Worm (Caenorhabditis elegans): ENCODE measurements around the gene del-10.
A peak's percentile ranks its signal among the peaks of the same experiment; 100 is the strongest.

The del-10 gene

DNA sequence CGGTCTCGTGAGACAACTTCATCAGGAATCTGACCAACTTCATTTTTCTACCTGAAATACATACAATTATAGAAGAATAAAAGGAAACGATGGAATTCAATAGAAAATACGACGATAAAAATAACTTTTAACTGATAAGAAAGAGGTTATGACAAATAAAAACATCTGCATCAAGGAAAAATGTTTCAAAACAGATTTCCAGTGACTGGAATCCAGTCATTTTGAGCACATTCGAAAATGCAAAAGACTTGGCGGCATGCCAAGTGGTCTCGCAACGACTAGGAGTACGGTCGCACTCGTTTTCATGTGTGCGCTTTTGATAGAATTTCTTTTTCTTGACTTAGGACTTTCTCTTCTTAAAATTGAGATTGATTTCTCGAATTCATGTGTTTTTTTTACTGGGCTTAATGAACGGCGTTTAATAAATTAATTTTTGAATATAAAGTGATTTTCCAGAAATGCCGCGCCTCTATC is 7.8 kb upstream of the del-10 start, which contains the start of the genes snr-3 and rsp-5 (continued):
- TF ChIP-seq zag-1 (tag; optimal IDR thresholded peaks at IDR 0.05) (no peak), nhr-23 (tag; optimal IDR thresholded peaks at IDR 0.05) (no peak), lin-13 (GFP tag; optimal IDR thresholded peaks at IDR 0.05) (peak; percentile 79), ZK546.5 (tag; optimal IDR thresholded peaks at IDR 0.05) (peak; percentile 62), sem-4 (tag; optimal IDR thresholded peaks at IDR 0.05) (peak; percentile 48), sma-9 (GFP tag; optimal IDR thresholded peaks at IDR 0.05) (peak; percentile 78), sma-9 (tag; optimal IDR thresholded peaks at IDR 0.05) (no peak), nhr-21 (tag; optimal IDR thresholded peaks at IDR 0.05) (peak; percentile 64), mab-5 (tag; optimal IDR thresholded peaks at IDR 0.05) (peak; percentile 7), elt-1 (tag; optimal IDR thresholded peaks at IDR 0.05) (no peak), ztf-4 (tag; optimal IDR thresholded peaks at IDR 0.05) (no peak), lsy-2 (tag; optimal IDR thresholded peaks at IDR 0.05) (peak; percentile 96 to 99), fos-1 (tag; optimal IDR thresholded peaks at IDR 0.05) (peak; percentile 71), Y55F3AM.14 (GFP tag; optimal IDR thresholded peaks at IDR 0.05) (no peak), nhr-6 (tag; optimal IDR thresholded peaks at IDR 0.05) (peak; percentile 35), lin-39 (tag; optimal IDR thresholded peaks at IDR 0.05) (no peak)

ce11 chrII:6486344-6486743 is 4.4 kb upstream of the del-10 start:
- TF ChIP-seq F13H6.1 (tag; optimal IDR thresholded peaks at IDR 0.05) = peak; percentile 47
- peak; percentile 66 for TF ChIP-seq fos-1 (tag; optimal IDR thresholded peaks at IDR 0.05)
- TF ChIP-seq R02D3.7 (tag; optimal IDR thresholded peaks at IDR 0.05) = no peak
- TF ChIP-seq lsy-2 (tag; optimal IDR thresholded peaks at IDR 0.05) = peak in 1 of 2 experiments; percentile 51
- TF ChIP-seq sma-9 (GFP tag; optimal IDR thresholded peaks at IDR 0.05) = peak; percentile 47
- no peak for TF ChIP-seq sma-9 (tag; optimal IDR thresholded peaks at IDR 0.05)
- TF ChIP-seq crh-2 (tag; optimal IDR thresholded peaks at IDR 0.05) = peak; percentile 36
- no peak for TF ChIP-seq Y55F3AM.14 (GFP tag; optimal IDR thresholded peaks at IDR 0.05)
- TF ChIP-seq skn-1 (tag; optimal IDR thresholded peaks at IDR 0.05) = no peak
- TF ChIP-seq ZK546.5 (tag; optimal IDR thresholded peaks at IDR 0.05) = no peak
- no peak for TF ChIP-seq unc-62 (GFP tag; optimal IDR thresholded peaks at IDR 0.05)
- peak; percentile 67 for TF ChIP-seq mab-5 (tag; optimal IDR thresholded peaks at IDR 0.05)
- TF ChIP-seq nhr-129 (tag; optimal IDR thresholded peaks at IDR 0.05) = peak; percentile 12
- TF ChIP-seq peb-1 (tag; optimal IDR thresholded peaks at IDR 0.05) = no peak

ce11 chrII:6484876-6485526 is 3.1 kb upstream of the del-10 start, which contains the start of the genes lido-16 and plpp-1.2:
TSS of gene lido-16 (minus strand) at chrII:6484976.
TSS of gene plpp-1.2 (plus strand) at chrII:6485476.
- TF ChIP-seq ztf-11 (tag; optimal IDR thresholded peaks at IDR 0.05) = no peak
- TF ChIP-seq nhr-25 (tag; optimal IDR thresholded peaks at IDR 0.05) = no peak
- TF ChIP-seq aly-2 (tag; optimal IDR thresholded peaks at IDR 0.05) = no peak
- TF ChIP-seq mdl-1 (tag; optimal IDR thresholded peaks at IDR 0.05) = no peak
- no peak for TF ChIP-seq skn-1 (tag; optimal IDR thresholded peaks at IDR 0.05)
- TF ChIP-seq fos-1 (tag; optimal IDR thresholded peaks at IDR 0.05) = no peak
- TF ChIP-seq crh-2 (tag; optimal IDR thresholded peaks at IDR 0.05) = no peak
- TF ChIP-seq nhr-6 (tag; optimal IDR thresholded peaks at IDR 0.05) = no peak
- no peak for TF ChIP-seq peb-1 (tag; optimal IDR thresholded peaks at IDR 0.05)
- no peak for TF ChIP-seq lin-13 (GFP tag; optimal IDR thresholded peaks at IDR 0.05)
- TF ChIP-seq mbf-1 (tag; optimal IDR thresholded peaks at IDR 0.05) = no peak
- TF ChIP-seq unc-39 (tag; optimal IDR thresholded peaks at IDR 0.05) = no peak
- TF ChIP-seq nhr-237 (tag; optimal IDR thresholded peaks at IDR 0.05) = no peak
- TF ChIP-seq R02D3.7 (tag; optimal IDR thresholded peaks at IDR 0.05) = no peak
- TF ChIP-seq zag-1 (tag; optimal IDR thresholded peaks at IDR 0.05) = no peak
- no peak for TF ChIP-seq dmd-4 (tag; optimal IDR thresholded peaks at IDR 0.05)
- no peak for TF ChIP-seq nhr-12 (tag; optimal IDR thresholded peaks at IDR 0.05)
- no peak for TF ChIP-seq unc-62 (GFP tag; optimal IDR thresholded peaks at IDR 0.05)
- no peak for TF ChIP-seq gmeb-1 (tag; optimal IDR thresholded peaks at IDR 0.05)

ce11 chrII:6482762-6483161 is 837 bp upstream of the del-10 start:
- TF ChIP-seq sma-9 (GFP tag; optimal IDR thresholded peaks at IDR 0.05) = no peak
- no peak for TF ChIP-seq sma-9 (tag; optimal IDR thresholded peaks at IDR 0.05)
- TF ChIP-seq ztf-1 (GFP tag; conservative IDR thresholded peaks at IDR 0.05) = no peak
- TF ChIP-seq mdl-1 (tag; optimal IDR thresholded peaks at IDR 0.05) = no peak

DNA sequence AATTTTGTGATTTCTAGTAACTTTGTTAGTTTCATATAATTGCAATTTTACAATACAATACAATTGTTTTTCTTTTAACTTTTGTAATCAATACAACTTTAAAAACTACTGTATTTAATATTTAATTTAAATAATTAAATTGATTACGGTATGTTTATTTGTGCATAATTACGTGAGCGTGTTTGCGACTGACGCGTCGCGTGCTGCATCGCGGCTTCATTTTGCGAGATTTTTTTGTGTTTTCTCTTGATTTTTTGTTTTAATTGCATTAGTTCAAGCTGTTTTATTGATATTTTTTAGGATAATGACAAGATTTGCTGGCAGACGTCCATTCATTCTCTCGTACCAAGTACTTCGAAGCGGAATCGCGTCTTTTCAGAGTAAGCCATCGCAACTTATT is 5.3 kb downstream of the del-10 start, which contains the start of gene T28D9.4:
TSS of gene T28D9.4 (plus strand) at position 301 of the 400 bp plus-strand sequence.
- no peak for TF ChIP-seq nhr-21 (tag; optimal IDR thresholded peaks at IDR 0.05)
- TF ChIP-seq dmd-4 (tag; optimal IDR thresholded peaks at IDR 0.05) = no peak
- no peak for TF ChIP-seq elt-1 (tag; optimal IDR thresholded peaks at IDR 0.05)
- no peak for TF ChIP-seq aly-2 (tag; optimal IDR thresholded peaks at IDR 0.05)
- no peak for TF ChIP-seq crh-2 (tag; optimal IDR thresholded peaks at IDR 0.05)
- no peak for TF ChIP-seq unc-62 (GFP tag; optimal IDR thresholded peaks at IDR 0.05)
- TF ChIP-seq gmeb-1 (tag; optimal IDR thresholded peaks at IDR 0.05) = no peak
- no peak for TF ChIP-seq lin-39 (tag; optimal IDR thresholded peaks at IDR 0.05)
- no peak for TF ChIP-seq C34F6.9 (tag; optimal IDR thresholded peaks at IDR 0.05)
